ENCODE assay signal across 5 worm cellular contexts in genomic region chrV:2235848-2236247, ce11.
A peak's percentile ranks its signal among the peaks of the same experiment; 100 is the strongest.
TF ChIP-seq lines count a peak whose summit lies in the region.

cyp-33C4 (plus strand) TSS chrV:2236140.

TF ChIP-seq in whole organism, L1 larva, 84 proteins besides CTCF, POLR2A, EP300 and RAD21 (continues in another document):
- TF ChIP-seq swsn-7 (tag; optimal IDR thresholded peaks at IDR 0.05; lab: Kevin White, UChicago) (peak; percentile 34), pag-3 (tag; optimal IDR thresholded peaks at IDR 0.05; lab: Kevin White, UChicago; ENCODE audit: borderline replicate concordance, insufficient read depth) (no peak), vab-15 (tag; optimal IDR thresholded peaks at IDR 0.05; lab: Kevin White, UChicago) (no peak), mep-1 (tag; optimal IDR thresholded peaks at IDR 0.05; lab: Kevin White, UChicago) (peak; percentile 13), nhr-71 (tag; optimal IDR thresholded peaks at IDR 0.05; lab: Kevin White, UChicago) (peak; percentile 58), nhr-20 (tag; optimal IDR thresholded peaks at IDR 0.05; lab: Kevin White, UChicago) (peak; percentile 86), nhr-77 (tag; optimal IDR thresholded peaks at IDR 0.05; lab: Kevin White, UChicago) (no peak), fkh-8 (tag; optimal IDR thresholded peaks at IDR 0.05; lab: Kevin White, UChicago) (peak; percentile 55), ets-5 (GFP tag; IDR thresholded peaks at IDR 0.05; lab: Robert Waterston, UW) (no peak), lin-35 (GFP tag; optimal IDR thresholded peaks at IDR 0.05; lab: Kevin White, UChicago) (peak in 1 of 2 experiments; percentile 35), elt-2 (tag; optimal IDR thresholded peaks at IDR 0.05; lab: Kevin White, UChicago) (peak; percentile 18), nhr-85 (tag; lab: Kevin White, UChicago) (no peak), blmp-1 (tag; optimal IDR thresholded peaks at IDR 0.05; lab: Kevin White, UChicago) (peak; percentile 80), efl-1 (optimal IDR thresholded peaks at IDR 0.05; lab: Kevin White, UChicago) (peak; percentile 26 to 48), efl-1 (GFP tag; optimal IDR thresholded peaks at IDR 0.05 in 1 of 2; lab: Kevin White, UChicago) (peak; percentile 13 to 82), dpl-1 (GFP tag; optimal IDR thresholded peaks at IDR 0.05; lab: Kevin White, UChicago) (peak in 1 of 3 experiments; percentile 26), snpc-4 (tag; optimal IDR thresholded peaks at IDR 0.05; lab: Kevin White, UChicago) (no peak), ceh-82 (tag; optimal IDR thresholded peaks at IDR 0.05; lab: Kevin White, UChicago) (peak in 1 of 3 experiments; percentile 20)

TF ChIP-seq in whole organism, L2 larva, 48 proteins besides CTCF, POLR2A, EP300 and RAD21 (continues in another document):
- no peak for TF ChIP-seq unc-39 (tag; optimal IDR thresholded peaks at IDR 0.05; lab: Kevin White, UChicago)
- peak; percentile 34 for TF ChIP-seq unc-55 (GFP tag; optimal IDR thresholded peaks at IDR 0.05; lab: Kevin White, UChicago)
- no peak for TF ChIP-seq egl-27 (tag; optimal IDR thresholded peaks at IDR 0.05; lab: Kevin White, UChicago)
- TF ChIP-seq ceh-82 (tag; optimal IDR thresholded peaks at IDR 0.05; lab: Kevin White, UChicago) = no peak
- TF ChIP-seq gmeb-1 (tag; optimal IDR thresholded peaks at IDR 0.05; lab: Kevin White, UChicago) = peak; percentile 3
- no peak for TF ChIP-seq nhr-23 (tag; optimal IDR thresholded peaks at IDR 0.05; lab: Kevin White, UChicago)
- no peak for TF ChIP-seq lin-11 (tag; optimal IDR thresholded peaks at IDR 0.05; lab: Kevin White, UChicago)
- TF ChIP-seq nhr-12 (tag; optimal IDR thresholded peaks at IDR 0.05; lab: Kevin White, UChicago) = no peak
- TF ChIP-seq mdl-1 (tag; optimal IDR thresholded peaks at IDR 0.05; lab: Kevin White, UChicago) = no peak
- no peak for TF ChIP-seq mab-5 (tag; optimal IDR thresholded peaks at IDR 0.05; lab: Kevin White, UChicago)
- TF ChIP-seq C34F6.9 (tag; optimal IDR thresholded peaks at IDR 0.05; lab: Kevin White, UChicago) = peak; percentile 28
- TF ChIP-seq sem-4 (tag; optimal IDR thresholded peaks at IDR 0.05; lab: Kevin White, UChicago) = no peak
- TF ChIP-seq nhr-129 (tag; optimal IDR thresholded peaks at IDR 0.05; lab: Kevin White, UChicago) = peak; percentile 7
- TF ChIP-seq zag-1 (tag; optimal IDR thresholded peaks at IDR 0.05; lab: Kevin White, UChicago) = no peak
- TF ChIP-seq peb-1 (tag; optimal IDR thresholded peaks at IDR 0.05; lab: Kevin White, UChicago) = no peak
- no peak for TF ChIP-seq elt-3 (tag; optimal IDR thresholded peaks at IDR 0.05; lab: Kevin White, UChicago)
- TF ChIP-seq mbf-1 (tag; optimal IDR thresholded peaks at IDR 0.05; lab: Kevin White, UChicago) = no peak
- no peak for TF ChIP-seq unc-62 (GFP tag; optimal IDR thresholded peaks at IDR 0.05; lab: Kevin White, UChicago)
- peak; percentile 32 for TF ChIP-seq sma-9 (GFP tag; optimal IDR thresholded peaks at IDR 0.05; lab: Kevin White, UChicago)
- no peak for TF ChIP-seq sma-9 (tag; optimal IDR thresholded peaks at IDR 0.05; lab: Kevin White, UChicago)

TF ChIP-seq in whole organism, L3 larva, 47 proteins besides CTCF, POLR2A, EP300 and RAD21:
- TF ChIP-seq ceh-28 (tag; optimal IDR thresholded peaks at IDR 0.05; lab: Kevin White, UChicago) (no peak), aly-2 (tag; optimal IDR thresholded peaks at IDR 0.05; lab: Kevin White, UChicago) (no peak), fkh-10 (GFP tag; optimal IDR thresholded peaks at IDR 0.05; lab: Kevin White, UChicago) (no peak), hmg-11 (tag; optimal IDR thresholded peaks at IDR 0.05; lab: Kevin White, UChicago) (peak; percentile 47), lin-15B (tag; optimal IDR thresholded peaks at IDR 0.05; lab: Kevin White, UChicago) (no peak), elt-2 (tag; optimal IDR thresholded peaks at IDR 0.05; lab: Kevin White, UChicago) (peak; percentile 43), jun-1 (tag; optimal IDR thresholded peaks at IDR 0.05; lab: Kevin White, UChicago) (peak; percentile 25), daf-12 (tag; optimal IDR thresholded peaks at IDR 0.05; lab: Kevin White, UChicago) (no peak), elt-1 (tag; optimal IDR thresholded peaks at IDR 0.05; lab: Kevin White, UChicago) (no peak), nhr-67 (tag; optimal IDR thresholded peaks at IDR 0.05; lab: Kevin White, UChicago) (no peak), nfya-1 (tag; optimal IDR thresholded peaks at IDR 0.05; lab: Kevin White, UChicago; ENCODE audit: insufficient read depth) (peak; percentile 38), pha-4 (tag; optimal IDR thresholded peaks at IDR 0.05; lab: Kevin White, UChicago) (peak; percentile 39), nhr-11 (tag; optimal IDR thresholded peaks at IDR 0.05; lab: Kevin White, UChicago) (no peak), nhr-76 (tag; optimal IDR thresholded peaks at IDR 0.05; lab: Kevin White, UChicago) (no peak), fos-1 (tag; optimal IDR thresholded peaks at IDR 0.05; lab: Kevin White, UChicago) (no peak), pqm-1 (tag; optimal IDR thresholded peaks at IDR 0.05; lab: Kevin White, UChicago) (peak; percentile 63), tbx-2 (tag; optimal IDR thresholded peaks at IDR 0.05; lab: Kevin White, UChicago) (no peak)
TF ChIP-seq in whole organism, L3 larva: peak in this region for 6.

TF ChIP-seq in whole organism, L4 larva, 104 proteins besides CTCF, POLR2A, EP300 and RAD21 (continues in another document):
- TF ChIP-seq unc-130 (GFP tag; optimal IDR thresholded peaks at IDR 0.05; lab: Kevin White, UChicago) = no peak
- peak; percentile 52 for TF ChIP-seq hlh-11 (tag; optimal IDR thresholded peaks at IDR 0.05; lab: Kevin White, UChicago)
- peak; percentile 8 for TF ChIP-seq nhr-102 (tag; optimal IDR thresholded peaks at IDR 0.05; lab: Kevin White, UChicago)
- peak in 1 of 2 experiments; percentile 35 for TF ChIP-seq unc-62 (GFP tag; optimal IDR thresholded peaks at IDR 0.05 in 1 of 2; lab: Kevin White, UChicago)
- no peak for TF ChIP-seq unc-62 (tag; optimal IDR thresholded peaks at IDR 0.05; lab: Kevin White, UChicago)
- TF ChIP-seq dmd-6 (GFP tag; IDR thresholded peaks at IDR 0.05; lab: Robert Waterston, UW) = peak; percentile 75
- TF ChIP-seq F26F4.8 (GFP tag; conservative IDR thresholded peaks at IDR 0.05; lab: Robert Waterston, UW) = no peak
- TF ChIP-seq daf-16 (GFP tag; optimal IDR thresholded peaks at IDR 0.05; lab: Kevin White, UChicago) = no peak
- TF ChIP-seq daf-16 (tag; optimal IDR thresholded peaks at IDR 0.05; lab: Kevin White, UChicago) = peak; percentile 10
- TF ChIP-seq dve-1 (tag; optimal IDR thresholded peaks at IDR 0.05; lab: Kevin White, UChicago; ENCODE audit: insufficient read depth) = peak; percentile 34
- TF ChIP-seq jun-1 (tag; optimal IDR thresholded peaks at IDR 0.05; lab: Kevin White, UChicago) = no peak
- TF ChIP-seq T20F7.1 (GFP tag; optimal IDR thresholded peaks at IDR 0.05; lab: Kevin White, UChicago) = no peak
- no peak for TF ChIP-seq zip-11 (GFP tag; IDR thresholded peaks at IDR 0.05; lab: Robert Waterston, UW)
- TF ChIP-seq pqm-1 (tag; optimal IDR thresholded peaks at IDR 0.05; lab: Kevin White, UChicago) = peak; percentile 5
- TF ChIP-seq hmg-1.1 (GFP tag; IDR thresholded peaks at IDR 0.05; lab: Robert Waterston, UW) = no peak
- no peak for TF ChIP-seq F49E8.2 (tag; optimal IDR thresholded peaks at IDR 0.05; lab: Kevin White, UChicago; ENCODE audit: borderline replicate concordance)
- TF ChIP-seq snpc-1.2 (GFP tag; IDR thresholded peaks at IDR 0.05; lab: Robert Waterston, UW) = no peak
- no peak for TF ChIP-seq php-3 (GFP tag; IDR thresholded peaks at IDR 0.05; lab: Robert Waterston, UW)
- peak; percentile 19 for TF ChIP-seq mep-1 (tag; optimal IDR thresholded peaks at IDR 0.05; lab: Kevin White, UChicago)
- TF ChIP-seq T26A8.4 (GFP tag; IDR thresholded peaks at IDR 0.05; lab: Robert Waterston, UW) = no peak
- peak; percentile 91 for TF ChIP-seq nhr-28 (tag; optimal IDR thresholded peaks at IDR 0.05; lab: Kevin White, UChicago)
- TF ChIP-seq hlh-30 (tag; optimal IDR thresholded peaks at IDR 0.05; lab: Kevin White, UChicago; ENCODE audit: insufficient read depth) = peak; percentile 32

TF ChIP-seq in whole organism, young adult, 124 proteins besides CTCF, POLR2A, EP300 and RAD21:
- no peak for TF ChIP-seq let-526 (GFP tag; IDR thresholded peaks at IDR 0.05; lab: Robert Waterston, UW)
- TF ChIP-seq K12H6.12 (tag; optimal IDR thresholded peaks at IDR 0.05; lab: Kevin White, UChicago) = no peak
- no peak for TF ChIP-seq ceh-58 (GFP tag; IDR thresholded peaks at IDR 0.05; lab: Robert Waterston, UW)
- TF ChIP-seq F10E7.11 (tag; optimal IDR thresholded peaks at IDR 0.05; lab: Kevin White, UChicago) = no peak
- TF ChIP-seq Y53G8AR.9 (GFP tag; conservative IDR thresholded peaks at IDR 0.05; lab: Robert Waterston, UW) = no peak
- no peak for TF ChIP-seq F57A8.1 (GFP tag; optimal IDR thresholded peaks at IDR 0.05; lab: Kevin White, UChicago)
- TF ChIP-seq madf-6 (GFP tag; IDR thresholded peaks at IDR 0.05; lab: Robert Waterston, UW) = no peak
- TF ChIP-seq die-1 (tag; optimal IDR thresholded peaks at IDR 0.05; lab: Kevin White, UChicago) = no peak
- no peak for TF ChIP-seq D2030.7 (GFP tag; IDR thresholded peaks at IDR 0.05; lab: Robert Waterston, UW)
- TF ChIP-seq efl-1 (GFP tag; optimal IDR thresholded peaks at IDR 0.05; lab: Kevin White, UChicago) = no peak
- TF ChIP-seq Y56A3A.18 (GFP tag; IDR thresholded peaks at IDR 0.05; lab: Robert Waterston, UW) = no peak
- TF ChIP-seq unc-62 (GFP tag; optimal IDR thresholded peaks at IDR 0.05; lab: Kevin White, UChicago) = no peak
- TF ChIP-seq ztf-22 (GFP tag; optimal IDR thresholded peaks at IDR 0.05; lab: Kevin White, UChicago) = no peak
- no peak for TF ChIP-seq aptf-2 (GFP tag; conservative IDR thresholded peaks at IDR 0.05; lab: Robert Waterston, UW)
- no peak for TF ChIP-seq tbp1 (GFP tag; optimal IDR thresholded peaks at IDR 0.05; lab: Kevin White, UChicago)
- TF ChIP-seq nhr-80 (tag; optimal IDR thresholded peaks at IDR 0.05; lab: Kevin White, UChicago) = peak; percentile 33
- TF ChIP-seq dox-1 (GFP tag; IDR thresholded peaks at IDR 0.05; lab: Robert Waterston, UW) = no peak
- TF ChIP-seq snpc-3.4 (tag; optimal IDR thresholded peaks at IDR 0.05; lab: Kevin White, UChicago) = no peak
- no peak for TF ChIP-seq akir-1 (GFP tag; optimal IDR thresholded peaks at IDR 0.05; lab: Kevin White, UChicago)
- peak; percentile 71; the same call in 1 of the 2 replicates for TF ChIP-seq hmg-1.2 (GFP tag; IDR thresholded peaks at IDR 0.05; lab: Robert Waterston, UW)
- TF ChIP-seq hmg-20 (GFP tag; IDR thresholded peaks at IDR 0.05; lab: Robert Waterston, UW) = no peak
- 0 out of 2 replicates have a peak, but pooled peaks have one; percentile 27 for TF ChIP-seq cebp-1 (GFP tag; IDR thresholded peaks at IDR 0.05; lab: Robert Waterston, UW)
- peak; percentile 55 for TF ChIP-seq cebp-1 (tag; optimal IDR thresholded peaks at IDR 0.05; lab: Kevin White, UChicago)
- TF ChIP-seq fkh-3 (tag; optimal IDR thresholded peaks at IDR 0.05; lab: Kevin White, UChicago) = no peak
- no peak for TF ChIP-seq B0019.2 (GFP tag; conservative IDR thresholded peaks at IDR 0.05; lab: Robert Waterston, UW)
